Worm (Caenorhabditis elegans) whole organism, L1 larva: ENCODE measurements around the gene F58B3.6.

Experiments used
- C04F5.9 ChIP-seq: sonication (generic microtip); optimal IDR thresholded peaks from 2 replicates; lab custom pipeline; 2016; ENCODE audit warnings: missing genetic modification characterization, missing compliant biosample characterization
- C16A3.4 ChIP-seq: fragments of 150-350 bp; optimal IDR thresholded peaks from 2 replicates; lab custom pipeline; 2014; ENCODE audit warnings: missing biosample characterization, missing genetic modification characterization
- C34B4.2 ChIP-seq: sonication (generic microtip); optimal IDR thresholded peaks from 2 replicates; lab custom pipeline; 2017; ENCODE audit warnings: mild to moderate bottlenecking, missing genetic modification characterization, missing compliant biosample characterization
- aha-1 ChIP-seq: fragments of 150-350 bp; optimal IDR thresholded peaks from 2 replicates; lab custom pipeline; 2014; ENCODE audit warnings: missing biosample characterization, missing genetic modification characterization
- aly-2 ChIP-seq: fragments of 150-350 bp; optimal IDR thresholded peaks from 2 replicates; lab custom pipeline; 2014; ENCODE audit warnings: missing biosample characterization, missing genetic modification characterization
- blmp-1 ChIP-seq: fragments of 150-350 bp; optimal IDR thresholded peaks from 2 replicates; lab custom pipeline; 2014; ENCODE audit warnings: missing biosample characterization, missing genetic modification characterization
- ceh-63 ChIP-seq: fragments of 200-800 bp; sonication (Bioruptor generic); optimal IDR thresholded peaks from 2 replicates; lab custom pipeline; 2018; ENCODE audit warnings: mild to moderate bottlenecking, missing genetic modification characterization, missing compliant biosample characterization
- ceh-82 ChIP-seq, 3 experiments: fragments of 150-350 bp in 1 of 3; sonication (generic microtip) in 2 of 3; optimal IDR thresholded peaks; 2 replicates each; lab custom pipeline; 2014 to 2017; ENCODE audit warnings: missing biosample characterization in 3 of 3, missing genetic modification characterization in 3 of 3
- ceh-88 ChIP-seq: fragments of 200-800 bp; sonication (Bioruptor generic); IDR thresholded peaks from 2 replicates; pipeline ENCODE4 v1.3.6; 2022; ENCODE audit warnings: missing genetic modification characterization, missing compliant biosample characterization
- dpl-1 ChIP-seq, 3 experiments: fragments of 150-350 bp in 2 of 3; sonication (generic microtip) in 1 of 3; optimal IDR thresholded peaks; 2 replicates each; lab custom pipeline; 2014 to 2017; ENCODE audit warnings: missing biosample characterization in 3 of 3, missing genetic modification characterization in 3 of 3, missing genetic modification reagents in 3 of 3
- dsc-1 ChIP-seq: sonication (generic microtip); optimal IDR thresholded peaks from 2 replicates; lab custom pipeline; 2016; ENCODE audit warnings: mild to moderate bottlenecking, missing genetic modification characterization, missing compliant biosample characterization
- efl-1 ChIP-seq, 4 experiments: fragments of 150-350 bp; optimal IDR thresholded peaks in 3 of 4; peaks in 1 of 4; 1 replicate in 1 of 4; 2 replicates in 3 of 4; lab custom pipeline; 2014; ENCODE audit warnings: missing biosample characterization in 2 of 4, missing genetic modification characterization in 2 of 4, missing genetic modification reagents in 2 of 4
- efl-3 ChIP-seq: fragments of 200-800 bp; sonication (Bioruptor generic); optimal IDR thresholded peaks from 2 replicates; lab custom pipeline; 2018; ENCODE audit warnings: mild to moderate bottlenecking, missing genetic modification characterization, missing compliant biosample characterization
- egl-13 ChIP-seq: sonication (generic microtip); optimal IDR thresholded peaks from 2 replicates; lab custom pipeline; 2016; ENCODE audit warnings: missing genotype, missing genetic modification reagents, missing genetic modification characterization, missing compliant biosample characterization
- egl-27 ChIP-seq, 2 experiments: fragments of 150-350 bp in 1 of 2; sonication (generic microtip); optimal IDR thresholded peaks; 3 replicates each; lab custom pipeline; 2017 to 2018; ENCODE audit warnings: missing biosample characterization in 2 of 2, missing genetic modification characterization in 2 of 2, missing genetic modification reagents in 2 of 2
- ets-5 ChIP-seq: fragments of 200-800 bp; sonication (Bioruptor generic); IDR thresholded peaks from 2 replicates; pipeline ENCODE4 v1.3.6; 2022; ENCODE audit warnings: missing genetic modification characterization, missing compliant biosample characterization
- fkh-8 ChIP-seq: sonication (generic microtip); optimal IDR thresholded peaks from 2 replicates; lab custom pipeline; 2016; ENCODE audit warnings: mild to moderate bottlenecking, missing genetic modification characterization, missing compliant biosample characterization
- grh-1 ChIP-seq: fragments of 200-800 bp; sonication (Bioruptor generic); IDR thresholded peaks from 2 replicates; pipeline ENCODE4 v1.3.6; 2022; ENCODE audit warnings: missing genetic modification reagents, missing genetic modification characterization, missing compliant biosample characterization
- hlh-4 ChIP-seq: sonication (generic microtip); optimal IDR thresholded peaks from 2 replicates; lab custom pipeline; 2016; ENCODE audit warnings: mild to moderate bottlenecking, missing genetic modification characterization, missing compliant biosample characterization
- hpl-2 ChIP-seq: fragments of 150-350 bp; optimal IDR thresholded peaks from 2 replicates; lab custom pipeline; 2014; ENCODE audit warnings: missing biosample characterization, missing genetic modification reagents, missing genetic modification characterization
- isw-1 ChIP-seq: fragments of 200-800 bp; sonication (Bioruptor generic); IDR thresholded peaks from 2 replicates; pipeline ENCODE4 v1.3.6; 2022; ENCODE audit warnings: missing genetic modification characterization, missing compliant biosample characterization
- lin-35 ChIP-seq, 2 experiments: fragments of 150-350 bp; optimal IDR thresholded peaks; 2 replicates each; lab custom pipeline; 2014; ENCODE audit warnings: missing biosample characterization in 2 of 2, missing genetic modification characterization in 2 of 2, missing genetic modification reagents in 2 of 2
- lir-3 ChIP-seq: sonication (generic microtip); optimal IDR thresholded peaks from 2 replicates; lab custom pipeline; 2016; ENCODE audit warnings: mild to moderate bottlenecking, missing genetic modification characterization, moderate library complexity, missing compliant biosample characterization; ENCODE audit not compliant: poor library complexity
- lsy-2 ChIP-seq, 2 experiments: fragments of 150-350 bp; optimal IDR thresholded peaks; 2 replicates each; lab custom pipeline; 2014; ENCODE audit warnings: missing biosample characterization in 2 of 2, missing genetic modification characterization in 2 of 2
- mab-9 ChIP-seq: fragments of 200-800 bp; sonication (Bioruptor generic); IDR thresholded peaks from 2 replicates; pipeline ENCODE4 v1.3.6; 2022; ENCODE audit warnings: missing genetic modification reagents, missing genetic modification characterization, missing compliant biosample characterization
- mdl-1 ChIP-seq, 2 experiments: fragments of 150-350 bp; optimal IDR thresholded peaks; 2 replicates each; lab custom pipeline; 2014 to 2017; ENCODE audit warnings: missing biosample characterization in 2 of 2, missing genetic modification characterization in 2 of 2, inconsistent platforms in 1 of 2
- mef-2 ChIP-seq: fragments of 150-350 bp; optimal IDR thresholded peaks from 2 replicates; lab custom pipeline; 2014; ENCODE audit warnings: missing biosample characterization, missing genetic modification characterization
- nhr-11 ChIP-seq: fragments of 150-350 bp; optimal IDR thresholded peaks from 2 replicates; lab custom pipeline; 2014; ENCODE audit warnings: missing biosample characterization, missing genetic modification characterization
- nhr-12 ChIP-seq: sonication (generic microtip); optimal IDR thresholded peaks from 2 replicates; lab custom pipeline; 2017; ENCODE audit warnings: missing biosample characterization, missing genetic modification characterization
- nhr-19 ChIP-seq: fragments of 200-800 bp; sonication (Bioruptor generic); conservative IDR thresholded peaks from 2 replicates; pipeline ENCODE4 v1.3.6; 2022; ENCODE audit warnings: missing genetic modification characterization, missing compliant biosample characterization
- nhr-20 ChIP-seq: sonication (generic microtip); optimal IDR thresholded peaks from 2 replicates; lab custom pipeline; 2016; ENCODE audit warnings: mild to moderate bottlenecking, missing genetic modification characterization, missing compliant biosample characterization
- nhr-237 ChIP-seq: fragments of 150-350 bp; optimal IDR thresholded peaks from 2 replicates; lab custom pipeline; 2014; ENCODE audit warnings: missing biosample characterization, missing genetic modification characterization
- nhr-28 ChIP-seq: fragments of 150-350 bp; optimal IDR thresholded peaks from 2 replicates; lab custom pipeline; 2014; ENCODE audit warnings: missing biosample characterization, missing genetic modification characterization
- nhr-47 ChIP-seq: sonication (generic microtip); optimal IDR thresholded peaks from 2 replicates; lab custom pipeline; 2016; ENCODE audit warnings: mild to moderate bottlenecking, missing genetic modification characterization, moderate library complexity, missing compliant biosample characterization
- nhr-77 ChIP-seq: fragments of 150-350 bp; optimal IDR thresholded peaks from 2 replicates; lab custom pipeline; 2014; ENCODE audit warnings: missing biosample characterization, missing genetic modification characterization
- pqm-1 ChIP-seq: sonication (generic microtip); optimal IDR thresholded peaks from 3 replicates; lab custom pipeline; 2017; ENCODE audit warnings: missing biosample characterization, missing genetic modification characterization
- skn-1 ChIP-seq: fragments of 150-350 bp; optimal IDR thresholded peaks from 2 replicates; lab custom pipeline; 2014; ENCODE audit warnings: missing biosample characterization, missing genetic modification characterization
- snu-23 ChIP-seq: sonication (generic microtip); optimal IDR thresholded peaks from 2 replicates; lab custom pipeline; 2016; ENCODE audit warnings: missing genetic modification characterization, missing compliant biosample characterization
- sox-4 ChIP-seq: sonication (generic microtip); optimal IDR thresholded peaks from 2 replicates; lab custom pipeline; 2016; ENCODE audit warnings: missing genetic modification characterization, missing compliant biosample characterization
- sptf-1 ChIP-seq: fragments of 150-350 bp; optimal IDR thresholded peaks from 2 replicates; lab custom pipeline; 2014; ENCODE audit warnings: missing biosample characterization, missing genetic modification characterization
- sup-37 ChIP-seq: fragments of 200-800 bp; sonication (Bioruptor generic); optimal IDR thresholded peaks from 2 replicates; lab custom pipeline; 2018; ENCODE audit warnings: mild to moderate bottlenecking, missing genetic modification characterization, missing compliant biosample characterization
- swsn-7 ChIP-seq: sonication (generic microtip); optimal IDR thresholded peaks from 2 replicates; lab custom pipeline; 2016; ENCODE audit warnings: missing genetic modification characterization, missing compliant biosample characterization
- tbx-2 ChIP-seq: sonication (generic microtip); optimal IDR thresholded peaks from 2 replicates; lab custom pipeline; 2016; ENCODE audit warnings: missing genetic modification characterization, missing compliant biosample characterization
- unc-130 ChIP-seq: fragments of 150-350 bp; optimal IDR thresholded peaks from 2 replicates; lab custom pipeline; 2017; ENCODE audit warnings: missing biosample characterization, missing genetic modification characterization, inconsistent platforms
- unc-62 ChIP-seq: fragments of 150-350 bp; optimal IDR thresholded peaks from 2 replicates; lab custom pipeline; 2014; ENCODE audit warnings: missing biosample characterization, missing genetic modification reagents, missing genetic modification characterization
- unc-86 ChIP-seq: sonication (generic microtip); optimal IDR thresholded peaks from 2 replicates; lab custom pipeline; 2016; ENCODE audit warnings: missing genetic modification characterization, missing compliant biosample characterization
- xbp-1 ChIP-seq: sonication (generic microtip); optimal IDR thresholded peaks from 2 replicates; lab custom pipeline; 2016; ENCODE audit warnings: missing genetic modification characterization, missing compliant biosample characterization
- zip-4 ChIP-seq: fragments of 200-800 bp; sonication (Bioruptor generic); optimal IDR thresholded peaks from 2 replicates; lab custom pipeline; 2018; ENCODE audit warnings: mild to moderate bottlenecking, missing genetic modification characterization, moderate library complexity, missing compliant biosample characterization
- ztf-4 ChIP-seq: fragments of 150-350 bp; optimal IDR thresholded peaks from 2 replicates; lab custom pipeline; 2014; ENCODE audit warnings: missing biosample characterization, missing genetic modification characterization

The F58B3.6 gene

DNA sequence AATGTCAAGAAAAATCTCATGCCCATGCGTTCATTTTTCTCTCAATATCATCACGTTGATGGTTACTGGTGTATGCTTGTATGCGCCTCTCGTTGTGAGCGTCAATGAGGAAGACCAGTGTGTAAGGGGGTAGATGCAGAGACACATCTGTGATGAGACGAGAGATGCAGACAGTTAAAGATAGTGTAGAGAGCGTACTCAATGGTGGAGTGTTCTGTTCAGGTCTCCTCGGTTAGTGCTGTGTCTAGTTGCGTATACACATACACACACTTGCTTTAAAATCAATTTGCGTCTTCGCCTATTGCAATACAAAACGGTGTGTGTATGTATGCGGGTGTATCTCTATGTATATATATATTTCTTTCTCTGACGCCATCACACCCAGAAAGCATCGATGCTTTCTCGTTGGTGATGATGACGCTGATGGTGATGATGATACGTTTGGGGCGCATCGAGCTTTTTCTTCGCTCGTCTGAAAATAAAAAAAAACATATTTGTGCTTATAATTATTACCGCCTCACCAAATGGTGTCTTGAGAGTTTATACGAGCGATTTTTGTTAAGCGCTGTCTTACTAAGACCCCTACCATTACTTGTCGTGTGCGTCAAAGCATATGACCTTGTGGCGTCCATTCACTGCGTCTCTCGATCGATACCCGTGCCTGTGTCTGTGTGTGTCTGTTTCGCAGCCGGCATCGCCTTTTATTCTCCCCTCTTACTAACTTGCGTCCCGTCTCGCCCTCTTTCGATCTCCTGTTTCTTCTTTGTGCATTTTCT lies 42.8 kb upstream of the F58B3.6 start, which contains the start of gene F40F11.3 (continued):
- TF ChIP-seq fkh-8 (peak; percentile 86), aly-2 (tag; lab: Kevin White, UChicago) (peak; percentile 56), hlh-4 (tag; lab: Kevin White, UChicago) (no peak)

DNA sequence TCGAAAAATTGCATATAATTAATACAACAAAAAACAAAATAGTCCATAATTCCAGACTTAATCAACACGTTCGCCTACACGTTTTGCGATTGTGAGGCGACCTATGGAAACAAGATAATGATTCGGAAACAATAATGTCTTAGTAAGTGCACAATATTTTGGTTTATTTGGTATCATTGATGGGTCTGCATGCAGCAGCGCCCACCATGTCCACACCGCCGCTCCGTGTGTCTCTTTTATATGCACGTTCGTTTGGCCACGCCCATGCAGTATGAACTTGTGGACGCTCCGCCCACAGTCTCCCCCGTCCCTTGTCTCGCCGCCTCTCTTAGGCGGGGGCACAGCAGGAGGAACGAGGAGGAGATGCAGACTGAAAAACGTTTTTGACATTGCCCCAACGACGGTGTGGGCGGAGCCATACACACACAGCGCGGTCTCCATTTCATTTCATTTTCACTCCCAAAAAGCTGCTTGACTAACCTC lies 42.2 kb upstream of the F58B3.6 start, which contains the start of gene mig-38:
mig-38 (plus strand) TSS at position 54 of the 483 bp plus-strand sequence.
- TF ChIP-seq nhr-12 (tag; lab: Kevin White, UChicago) (no peak), sox-4 (tag; lab: Kevin White, UChicago) (peak; percentile 2), nhr-237 (tag; lab: Kevin White, UChicago) (no peak), aha-1 (tag; lab: Kevin White, UChicago) (no peak), efl-3 (GFP tag; lab: Kevin White, UChicago) (peak; percentile 48), mdl-1 (tag; optimal IDR thresholded peaks at IDR 0.05; lab: Kevin White, UChicago) (peak in 1 of 2 experiments; percentile 43), ceh-88 (GFP tag; lab: Robert Waterston, UW) (no peak), C04F5.9 (peak; percentile 32), nhr-19 (GFP tag; lab: Robert Waterston, UW) (peak; percentile 18; the same call in 1 of the 2 replicates), mab-9 (GFP tag; lab: Robert Waterston, UW) (0 out of 2 replicates have a peak, but pooled peaks have one; percentile 11), grh-1 (GFP tag; lab: Robert Waterston, UW) (no peak), C34B4.2 (tag; lab: Kevin White, UChicago) (no peak), sup-37 (GFP tag; lab: Kevin White, UChicago) (no peak), dsc-1 (tag; lab: Kevin White, UChicago) (peak; percentile 29), sptf-1 (tag; lab: Kevin White, UChicago) (no peak), egl-27 (tag; optimal IDR thresholded peaks at IDR 0.05; lab: Kevin White, UChicago) (no peak), swsn-7 (tag; lab: Kevin White, UChicago) (peak; percentile 39), ceh-63 (GFP tag; lab: Kevin White, UChicago) (no peak), tbx-2 (tag; lab: Kevin White, UChicago) (peak; percentile 14), mef-2 (tag; lab: Kevin White, UChicago) (no peak), nhr-77 (tag; lab: Kevin White, UChicago) (peak; percentile 28), xbp-1 (tag; lab: Kevin White, UChicago) (peak; percentile 6), unc-62 (GFP tag; lab: Kevin White, UChicago) (no peak), egl-13 (tag; lab: Kevin White, UChicago) (peak; percentile 63), zip-4 (no peak), lir-3 (tag; lab: Kevin White, UChicago) (peak; percentile 51), hpl-2 (GFP tag; lab: Kevin White, UChicago) (no peak), unc-86 (tag; lab: Kevin White, UChicago) (peak; percentile 44), ztf-4 (tag; lab: Kevin White, UChicago) (no peak), nhr-11 (tag; lab: Kevin White, UChicago) (no peak), lsy-2 (tag; optimal IDR thresholded peaks at IDR 0.05; lab: Kevin White, UChicago) (peak; percentile 34 to 42), dpl-1 (GFP tag; optimal IDR thresholded peaks at IDR 0.05; lab: Kevin White, UChicago) (peak in 1 of 3 experiments; percentile 15), skn-1 (tag; lab: Kevin White, UChicago) (peak; percentile 13), hlh-4 (tag; lab: Kevin White, UChicago) (no peak), nhr-20 (tag; lab: Kevin White, UChicago) (peak; percentile 70), blmp-1 (tag; lab: Kevin White, UChicago) (peak; percentile 32), ceh-82 (tag; optimal IDR thresholded peaks at IDR 0.05; lab: Kevin White, UChicago) (peak; percentile 8 to 63 (median 33)), snu-23 (GFP tag; lab: Kevin White, UChicago) (peak; percentile 51), nhr-28 (tag; lab: Kevin White, UChicago) (no peak), efl-1 (optimal IDR thresholded peaks at IDR 0.05; lab: Kevin White, UChicago) (peak in 1 of 2 experiments; percentile 24), efl-1 (GFP tag; optimal IDR thresholded peaks at IDR 0.05 in 1 of 2; lab: Kevin White, UChicago) (no peak), lin-35 (GFP tag; optimal IDR thresholded peaks at IDR 0.05; lab: Kevin White, UChicago) (peak; percentile 37 to 46), isw-1 (0 out of 2 replicates have a peak, but pooled peaks have one; percentile 1), ets-5 (GFP tag; lab: Robert Waterston, UW) (no peak), unc-130 (no peak), pqm-1 (tag; lab: Kevin White, UChicago) (no peak), C16A3.4 (no peak), nhr-47 (tag; lab: Kevin White, UChicago) (peak; percentile 72)
